Worm (Caenorhabditis elegans) whole organism, L2 larva: ENCODE results near the gene F02C12.2.

Experiments used
- aly-2 ChIP-seq: fragments of 150-350 bp; optimal IDR thresholded peaks from 2 replicates; lab custom pipeline; 2014; ENCODE audit warnings: missing biosample characterization, missing genetic modification characterization
- ama-1 ChIP-seq: fragments of 150-350 bp; optimal IDR thresholded peaks from 2 replicates; lab custom pipeline; 2018; ENCODE audit warnings: inconsistent platforms
- blmp-1 ChIP-seq: sonication (generic microtip); optimal IDR thresholded peaks from 2 replicates; lab custom pipeline; 2017; ENCODE audit warnings: missing genetic modification characterization, mild to moderate bottlenecking, missing compliant biosample characterization, antibody characterized with exemption, moderate library complexity; ENCODE audit not compliant: insufficient read depth
- crh-2 ChIP-seq: sonication (generic microtip); optimal IDR thresholded peaks from 2 replicates; lab custom pipeline; 2017; ENCODE audit warnings: missing biosample characterization, missing genetic modification characterization
- lin-39 ChIP-seq: fragments of 150-350 bp; optimal IDR thresholded peaks from 2 replicates; lab custom pipeline; 2014; ENCODE audit warnings: missing biosample characterization, missing genetic modification reagents, missing genetic modification characterization
- sem-4 ChIP-seq: fragments of 150-350 bp; optimal IDR thresholded peaks from 2 replicates; lab custom pipeline; 2014; ENCODE audit warnings: missing biosample characterization, missing genetic modification reagents, missing genetic modification characterization
- skn-1 ChIP-seq: sonication (generic microtip); optimal IDR thresholded peaks from 2 replicates; lab custom pipeline; 2017; ENCODE audit warnings: missing biosample characterization, missing genetic modification characterization
- snpc-4 ChIP-seq: fragments of 150-350 bp; optimal IDR thresholded peaks from 2 replicates; lab custom pipeline; 2014; ENCODE audit warnings: missing biosample characterization, missing genetic modification characterization
- unc-55 ChIP-seq: fragments of 150-350 bp; sonication (generic microtip); optimal IDR thresholded peaks from 3 replicates; lab custom pipeline; 2014; ENCODE audit warnings: missing biosample characterization, missing genetic modification reagents, missing genetic modification characterization
- unc-62 ChIP-seq: fragments of 150-350 bp; optimal IDR thresholded peaks from 2 replicates; lab custom pipeline; 2014; ENCODE audit warnings: missing biosample characterization, missing genetic modification reagents, missing genetic modification characterization
- zag-1 ChIP-seq: fragments of 150-350 bp; optimal IDR thresholded peaks from 2 replicates; lab custom pipeline; 2014; ENCODE audit warnings: missing biosample characterization, missing genetic modification characterization

- TF ChIP-seq aly-2 (tag; lab: Kevin White, UChicago): no peak
- no peak for TF ChIP-seq lin-39 (tag; lab: Kevin White, UChicago)
- no peak for TF ChIP-seq snpc-4 (tag; lab: Kevin White, UChicago)
- peak; percentile 93 for TF ChIP-seq crh-2
- no peak for TF ChIP-seq unc-62 (GFP tag; lab: Kevin White, UChicago)
- peak; percentile 98 for TF ChIP-seq blmp-1 (tag; lab: Kevin White, UChicago)
- no peak for TF ChIP-seq ama-1 (lab: Kevin White, UChicago)
- TF ChIP-seq unc-55 (GFP tag; lab: Kevin White, UChicago): no peak
- peak; percentile 51 for TF ChIP-seq sem-4
- peak; percentile 32 for TF ChIP-seq skn-1 (tag; lab: Kevin White, UChicago)
- TF ChIP-seq zag-1 (tag; lab: Kevin White, UChicago): no peak
These were observed 40.5 kb downstream of the F02C12.2 start for ce11 chrX:13358573-13358972.
